Worm (Caenorhabditis elegans): ENCODE data around the gene C49A9.3.
A peak's percentile ranks its signal among the peaks of the same experiment; 100 is the strongest.

Gene C49A9.3

DNA sequence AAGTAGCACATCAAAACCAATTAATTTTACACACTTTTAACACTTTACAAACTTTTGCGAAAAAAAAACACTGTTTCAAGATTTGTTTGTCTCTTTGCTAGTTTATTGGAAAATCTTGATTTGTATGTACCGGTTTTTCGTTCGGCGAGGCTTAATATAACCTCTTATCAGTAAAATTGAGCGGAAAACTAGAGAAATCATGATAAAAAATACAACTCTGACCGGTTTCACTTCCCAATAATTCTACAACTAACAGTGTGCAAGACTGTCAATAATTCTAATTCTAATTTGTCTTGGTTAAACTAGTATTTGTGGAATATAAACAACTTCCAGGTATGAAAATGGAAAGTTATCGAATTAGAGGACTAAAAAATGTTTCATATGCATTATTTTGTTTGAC lies at the start of gene C49A9.3:
C49A9.3 (plus strand) TSS at position 212 of the 400 bp plus-strand sequence.
- TF ChIP-seq nhr-28 (tag; optimal IDR thresholded peaks at IDR 0.05) (peak; percentile 64), ceh-32 (tag; optimal IDR thresholded peaks at IDR 0.05; ENCODE audit: poor library complexity) (no peak), php-3 (GFP tag; IDR thresholded peaks at IDR 0.05) (0 out of 2 replicates have a peak, but pooled peaks have one; percentile 34), dmd-6 (GFP tag; IDR thresholded peaks at IDR 0.05) (peak; percentile 35; the same call in 1 of the 2 replicates), daf-16 (GFP tag; optimal IDR thresholded peaks at IDR 0.05) (no peak), daf-16 (tag; optimal IDR thresholded peaks at IDR 0.05) (peak; percentile 73), pqm-1 (tag; optimal IDR thresholded peaks at IDR 0.05) (peak; percentile 55), pha-4 (GFP tag; IDR thresholded peaks at IDR 0.05) (no peak), pha-4 (tag; optimal IDR thresholded peaks at IDR 0.05) (no peak)

- TF ChIP-seq daf-12 (tag; optimal IDR thresholded peaks at IDR 0.05) (no peak), fkh-10 (GFP tag; optimal IDR thresholded peaks at IDR 0.05) (peak; percentile 32)
Measured at ce11 chrIV:6172959-6173358, 48.9 kb upstream of the C49A9.3 start.

DNA sequence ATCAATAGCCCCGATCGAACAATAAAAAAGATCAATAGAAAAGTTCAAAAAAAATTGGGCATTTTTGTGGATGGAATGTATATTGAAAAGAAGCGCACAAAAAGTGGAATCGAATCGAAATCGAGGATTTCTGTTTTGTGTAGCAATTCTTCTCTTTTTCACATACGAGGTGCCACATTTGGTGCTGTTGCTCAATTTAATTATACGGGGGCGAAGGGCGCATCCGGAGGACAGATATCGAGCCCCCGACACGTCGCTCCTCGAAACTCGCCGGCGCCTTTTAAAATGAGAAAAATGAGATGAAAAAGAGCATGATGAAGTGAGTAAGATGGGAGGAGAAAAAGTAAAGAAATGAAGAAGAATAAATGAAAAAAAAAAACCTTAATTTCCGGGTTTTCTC lies 44.5 kb upstream of the C49A9.3 start:
- TF ChIP-seq ctbp-1 (GFP tag; IDR thresholded peaks at IDR 0.05) (0 out of 2 replicates have a peak, but pooled peaks have one; percentile 13), ceh-82 (tag; optimal IDR thresholded peaks at IDR 0.05) (no peak)

- TF ChIP-seq fkh-10 (GFP tag; optimal IDR thresholded peaks at IDR 0.05) (no peak), dmd-8 (GFP tag; IDR thresholded peaks at IDR 0.05) (no peak), Y48G9A.11 (GFP tag; IDR thresholded peaks at IDR 0.05) (no peak), nhr-28 (tag; optimal IDR thresholded peaks at IDR 0.05) (no peak), gei-8 (GFP tag; optimal IDR thresholded peaks at IDR 0.05) (no peak), madf-5 (GFP tag; IDR thresholded peaks at IDR 0.05) (no peak), nhr-10 (tag; optimal IDR thresholded peaks at IDR 0.05) (no peak), aha-1 (tag) (no peak)
Measured at ce11 chrIV:6183757-6184156, 38.1 kb upstream of the C49A9.3 start, which contains the start of gene unc-77. TSS of gene unc-77 (minus strand) at chrIV:6183857.

DNA sequence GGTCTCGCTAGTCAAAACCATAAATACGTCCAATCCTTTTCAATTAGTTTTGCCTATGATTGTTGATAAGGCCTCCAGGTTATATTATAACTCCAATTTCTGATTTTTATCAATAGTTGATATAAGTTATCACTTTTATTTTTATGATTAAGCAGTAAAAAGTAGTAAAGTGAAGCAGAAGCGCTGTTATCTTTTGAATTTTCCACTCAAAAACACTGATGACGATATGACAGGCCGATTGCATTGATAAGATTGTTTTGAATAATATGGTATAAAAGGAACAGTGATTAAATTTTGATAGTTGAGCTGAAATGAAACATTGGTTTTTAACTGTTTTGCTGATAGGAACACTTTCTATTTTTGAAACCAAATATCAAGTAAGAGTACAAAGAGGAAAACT lies 36.3 kb upstream of the C49A9.3 start, which contains the start of gene asp-9:
asp-9 (plus strand) TSS at position 312 of the 400 bp plus-strand sequence.
- TF ChIP-seq F26F4.8 (GFP tag; conservative IDR thresholded peaks at IDR 0.05) (no peak), skn-1 (tag; optimal IDR thresholded peaks at IDR 0.05) (no peak), nhr-41 (GFP tag; IDR thresholded peaks at IDR 0.05) (no peak), unc-130 (GFP tag; optimal IDR thresholded peaks at IDR 0.05) (no peak), nhr-28 (tag; optimal IDR thresholded peaks at IDR 0.05) (peak; percentile 82), dve-1 (tag; optimal IDR thresholded peaks at IDR 0.05; ENCODE audit: insufficient read depth) (peak; percentile 90), pqm-1 (tag; optimal IDR thresholded peaks at IDR 0.05) (peak; percentile 72), lin-29 (GFP tag; IDR thresholded peaks at IDR 0.05) (no peak), nhr-25 (tag; optimal IDR thresholded peaks at IDR 0.05; ENCODE audit: borderline replicate concordance, insufficient read depth) (no peak), madf-5 (GFP tag; IDR thresholded peaks at IDR 0.05) (no peak), snpc-1.2 (GFP tag; IDR thresholded peaks at IDR 0.05) (no peak), mep-1 (tag; optimal IDR thresholded peaks at IDR 0.05) (no peak), hmg-1.1 (GFP tag; IDR thresholded peaks at IDR 0.05) (no peak), ctbp-1 (GFP tag; IDR thresholded peaks at IDR 0.05) (no peak), zfp-3 (GFP tag; conservative IDR thresholded peaks at IDR 0.05) (no peak), daf-19 (GFP tag; conservative IDR thresholded peaks at IDR 0.05) (no peak), nhr-77 (tag; optimal IDR thresholded peaks at IDR 0.05) (peak; percentile 40), mxl-2 (GFP tag; conservative IDR thresholded peaks at IDR 0.05) (no peak), aly-2 (tag; optimal IDR thresholded peaks at IDR 0.05) (no peak), ceh-28 (tag; optimal IDR thresholded peaks at IDR 0.05) (no peak), jun-1 (tag; optimal IDR thresholded peaks at IDR 0.05) (no peak), ZK546.5 (tag; optimal IDR thresholded peaks at IDR 0.05) (no peak), aha-1 (tag) (peak; percentile 39), zag-1 (tag; optimal IDR thresholded peaks at IDR 0.05) (no peak), daf-16 (GFP tag; optimal IDR thresholded peaks at IDR 0.05) (no peak), daf-16 (tag; optimal IDR thresholded peaks at IDR 0.05) (peak; percentile 95), ces-1 (GFP tag; optimal IDR thresholded peaks at IDR 0.05) (no peak), zip-2 (tag; optimal IDR thresholded peaks at IDR 0.05) (no peak), F37D6.2 (tag; optimal IDR thresholded peaks at IDR 0.05) (no peak), ceh-20 (GFP tag; IDR thresholded peaks at IDR 0.05) (no peak), unc-39 (tag; optimal IDR thresholded peaks at IDR 0.05) (no peak), saeg-2 (GFP tag; IDR thresholded peaks at IDR 0.05) (no peak)
